Worm (Caenorhabditis elegans): Measurements from ENCODE around the gene C07D10.5.

Gene C07D10.5

DNA sequence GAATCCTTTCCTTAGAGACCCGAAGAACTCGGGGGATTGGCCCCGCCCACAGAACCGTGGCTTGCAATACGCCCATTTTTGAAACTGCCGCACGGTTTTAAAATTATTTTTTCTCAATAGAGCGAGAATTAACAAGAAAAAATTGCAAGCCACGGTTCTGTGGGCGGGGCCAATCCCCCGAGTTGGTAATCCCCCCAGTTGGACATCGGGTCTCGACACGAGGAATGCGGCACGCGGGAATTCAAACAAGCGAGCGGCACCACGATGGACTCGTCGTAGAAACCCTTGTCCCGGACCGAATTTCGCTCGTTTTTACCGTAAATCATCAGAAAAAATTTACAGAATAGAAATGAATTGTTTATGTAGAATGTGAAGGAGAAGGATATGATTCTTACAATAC is 28.3 kb upstream of the C07D10.5 start:
- TF ChIP-seq nhr-6 (tag; optimal IDR thresholded peaks at IDR 0.05), result no peak
- TF ChIP-seq elt-3 (tag; optimal IDR thresholded peaks at IDR 0.05), result no peak
- TF ChIP-seq ceh-16 (tag; optimal IDR thresholded peaks at IDR 0.05), result no peak
- no peak for TF ChIP-seq nhr-23 (tag; optimal IDR thresholded peaks at IDR 0.05)
- no peak for TF ChIP-seq unc-55 (GFP tag; optimal IDR thresholded peaks at IDR 0.05)
- TF ChIP-seq ztf-11 (tag; optimal IDR thresholded peaks at IDR 0.05), result no peak
- no peak for TF ChIP-seq zag-1 (tag; optimal IDR thresholded peaks at IDR 0.05)
- TF ChIP-seq nhr-11 (tag; optimal IDR thresholded peaks at IDR 0.05), result no peak
- TF ChIP-seq mab-5 (tag; optimal IDR thresholded peaks at IDR 0.05), result no peak
- no peak for TF ChIP-seq aly-2 (tag; optimal IDR thresholded peaks at IDR 0.05)
- TF ChIP-seq lin-11 (tag; optimal IDR thresholded peaks at IDR 0.05), result no peak
- no peak for TF ChIP-seq blmp-1 (tag; optimal IDR thresholded peaks at IDR 0.05; ENCODE audit: insufficient read depth)
- TF ChIP-seq alr-1 (tag; optimal IDR thresholded peaks at IDR 0.05), result no peak
- TF ChIP-seq R02D3.7 (tag; optimal IDR thresholded peaks at IDR 0.05), result no peak
- no peak for TF ChIP-seq sem-4 (tag; optimal IDR thresholded peaks at IDR 0.05)
- TF ChIP-seq mdl-1 (tag; optimal IDR thresholded peaks at IDR 0.05), result no peak
- TF ChIP-seq unc-62 (GFP tag; optimal IDR thresholded peaks at IDR 0.05), result no peak
- no peak for TF ChIP-seq peb-1 (tag; optimal IDR thresholded peaks at IDR 0.05)
- TF ChIP-seq gmeb-1 (tag; optimal IDR thresholded peaks at IDR 0.05), result no peak
- no peak for TF ChIP-seq ztf-1 (GFP tag; conservative IDR thresholded peaks at IDR 0.05)

DNA sequence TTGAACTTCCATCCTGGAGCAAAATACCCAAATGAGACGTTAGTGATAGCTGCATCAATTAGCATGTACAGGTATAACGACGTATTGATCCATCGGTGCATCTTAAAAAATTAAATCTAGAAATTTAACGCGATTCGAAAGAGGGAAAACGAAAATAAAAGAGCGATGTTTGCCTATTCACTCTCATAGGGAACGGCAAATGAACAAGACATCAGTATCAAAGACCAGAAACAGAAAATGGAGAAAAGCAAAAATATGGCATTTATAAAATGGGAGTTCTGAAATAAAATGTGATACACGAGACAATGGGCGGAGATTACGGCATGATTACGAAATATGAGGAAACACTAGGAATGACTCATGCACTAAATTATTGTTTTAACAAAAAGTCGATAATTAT is 25.0 kb upstream of the C07D10.5 start, which contains the start of gene haf-2:
TSS of gene haf-2 (minus strand) at position 101 of the 400 bp plus-strand sequence.
- TF ChIP-seq nhr-129 (tag; optimal IDR thresholded peaks at IDR 0.05) (no peak), crh-2 (tag; optimal IDR thresholded peaks at IDR 0.05) (no peak), nhr-25 (tag; optimal IDR thresholded peaks at IDR 0.05) (no peak), elt-1 (tag; optimal IDR thresholded peaks at IDR 0.05) (no peak), nhr-237 (tag; optimal IDR thresholded peaks at IDR 0.05) (no peak), ceh-82 (tag; optimal IDR thresholded peaks at IDR 0.05) (no peak), aly-2 (tag; optimal IDR thresholded peaks at IDR 0.05) (no peak), mbf-1 (tag; optimal IDR thresholded peaks at IDR 0.05) (no peak), gmeb-1 (tag; optimal IDR thresholded peaks at IDR 0.05) (no peak), snpc-4 (tag; optimal IDR thresholded peaks at IDR 0.05) (no peak), nhr-6 (tag; optimal IDR thresholded peaks at IDR 0.05) (no peak), nhr-11 (tag; optimal IDR thresholded peaks at IDR 0.05) (no peak), blmp-1 (tag; optimal IDR thresholded peaks at IDR 0.05; ENCODE audit: insufficient read depth) (no peak), ztf-1 (GFP tag; conservative IDR thresholded peaks at IDR 0.05) (no peak), F13H6.1 (tag; optimal IDR thresholded peaks at IDR 0.05) (no peak), R02D3.7 (tag; optimal IDR thresholded peaks at IDR 0.05) (no peak), ZK546.5 (tag; optimal IDR thresholded peaks at IDR 0.05) (no peak)

DNA sequence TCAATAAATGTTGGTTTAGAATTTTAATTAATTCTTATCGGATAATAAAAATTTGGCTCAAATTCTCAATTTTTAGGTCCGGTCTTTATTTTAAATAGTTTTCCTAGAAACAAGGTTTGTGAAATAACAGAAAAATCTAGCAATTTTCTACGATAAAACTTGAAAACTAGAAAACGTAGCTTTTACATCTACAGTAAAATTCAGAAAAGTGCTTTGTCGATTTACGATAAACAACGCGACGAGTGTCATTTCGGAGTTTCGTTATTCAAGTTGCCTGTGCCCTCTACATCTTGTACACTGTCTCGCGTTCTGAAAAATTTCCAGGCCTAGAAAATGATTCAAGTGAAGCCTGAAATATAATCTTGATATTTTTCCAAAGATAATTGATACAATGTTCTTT is 24.6 kb upstream of the C07D10.5 start:
- TF ChIP-seq R02D3.7 (tag; optimal IDR thresholded peaks at IDR 0.05) (peak; percentile 66), fos-1 (tag; optimal IDR thresholded peaks at IDR 0.05) (no peak), elt-3 (tag; optimal IDR thresholded peaks at IDR 0.05) (no peak), mab-5 (tag; optimal IDR thresholded peaks at IDR 0.05) (no peak), sma-9 (GFP tag; optimal IDR thresholded peaks at IDR 0.05) (no peak), sma-9 (tag; optimal IDR thresholded peaks at IDR 0.05) (no peak), C34F6.9 (tag; optimal IDR thresholded peaks at IDR 0.05) (peak; percentile 36), nhr-10 (tag; optimal IDR thresholded peaks at IDR 0.05) (no peak), lsy-2 (tag; optimal IDR thresholded peaks at IDR 0.05) (peak in 1 of 2 experiments; percentile 60), nhr-77 (tag; optimal IDR thresholded peaks at IDR 0.05) (no peak), unc-55 (GFP tag; optimal IDR thresholded peaks at IDR 0.05) (peak; percentile 58)

ce11 chrII:7357176-7357575 is 24.2 kb upstream of the C07D10.5 start:
- TF ChIP-seq nhr-77 (tag; optimal IDR thresholded peaks at IDR 0.05), result no peak
- TF ChIP-seq nhr-6 (tag; optimal IDR thresholded peaks at IDR 0.05), result no peak

- TF ChIP-seq lin-13 (GFP tag; optimal IDR thresholded peaks at IDR 0.05) (no peak), fos-1 (tag; optimal IDR thresholded peaks at IDR 0.05) (no peak), zag-1 (tag; optimal IDR thresholded peaks at IDR 0.05) (no peak), R02D3.7 (tag; optimal IDR thresholded peaks at IDR 0.05) (no peak), aly-2 (tag; optimal IDR thresholded peaks at IDR 0.05) (no peak), ztf-4 (tag; optimal IDR thresholded peaks at IDR 0.05) (no peak), ama-1 (optimal IDR thresholded peaks at IDR 0.05) (no peak), ztf-11 (tag; optimal IDR thresholded peaks at IDR 0.05) (no peak), blmp-1 (tag; optimal IDR thresholded peaks at IDR 0.05; ENCODE audit: insufficient read depth) (peak; percentile 7)
Measured at ce11 chrII:7358489-7358943, 22.8 kb upstream of the C07D10.5 start, which contains the start of gene insc-1. Gene insc-1 (plus strand): TSS chrII:7358893.
